Fruit fly (Drosophila melanogaster) whole organism, wandering third instar larva: ENCODE measurements around the gene CG7655.

ENCODE experiments used
- Abd-B ChIP-seq: fragments of >200 bp; optimal IDR thresholded peaks from 2 replicates; lab custom pipeline; 2017; ENCODE audit warnings: missing biosample characterization, missing genetic modification characterization
- CG32264 ChIP-seq: fragments of 200-800 bp; sonication (Bioruptor generic); optimal IDR thresholded peaks from 2 replicates; lab custom pipeline; 2016; ENCODE audit warnings: missing biosample characterization, missing genetic modification characterization
- CG9705 ChIP-seq: fragments of 200-800 bp; sonication (Bioruptor generic); optimal IDR thresholded peaks from 2 replicates; lab custom pipeline; 2018; ENCODE audit warnings: missing biosample characterization, mild to moderate bottlenecking, missing genetic modification characterization
- CrebA ChIP-seq: fragments of 200-800 bp; sonication (Bioruptor generic); optimal IDR thresholded peaks from 2 replicates; lab custom pipeline; 2016; ENCODE audit warnings: missing biosample characterization, mild to moderate bottlenecking, missing genetic modification characterization, borderline replicate concordance
- Dfd ChIP-seq: fragments of >200 bp; optimal IDR thresholded peaks from 2 replicates; lab custom pipeline; 2017; ENCODE audit warnings: missing biosample characterization, missing genetic modification characterization
- Dif ChIP-seq: fragments of 200-275, 200-300 bp; sonication (Bioruptor generic); optimal IDR thresholded peaks from 2 replicates; lab custom pipeline; 2018; ENCODE audit warnings: missing biosample characterization, missing genetic modification characterization; ENCODE audit not compliant: partially characterized antibody
- GATAd ChIP-seq: sonication (Bioruptor generic); optimal IDR thresholded peaks from 2 replicates; lab custom pipeline; 2016; ENCODE audit warnings: missing biosample characterization, missing genetic modification characterization
- HLH106 ChIP-seq: fragments of 200-800 bp; optimal IDR thresholded peaks from 3 replicates; lab custom pipeline; 2019; ENCODE audit warnings: missing biosample characterization, mild to moderate bottlenecking, missing genetic modification characterization, moderate library complexity
- Hnf4 ChIP-seq: fragments of 200-800 bp; sonication (Bioruptor generic); optimal IDR thresholded peaks from 2 replicates; lab custom pipeline; 2016; ENCODE audit warnings: missing biosample characterization, mild to moderate bottlenecking, missing genetic modification characterization
- Hr78 ChIP-seq: fragments of >200 bp; optimal IDR thresholded peaks from 2 replicates; lab custom pipeline; 2017; ENCODE audit warnings: missing biosample characterization, missing genetic modification characterization
- Hr83 ChIP-seq: fragments of 200-300 bp; sonication (Bioruptor generic); optimal IDR thresholded peaks from 2 replicates; lab custom pipeline; 2016; ENCODE audit warnings: missing biosample characterization, mild to moderate bottlenecking, missing genetic modification characterization, moderate library complexity; ENCODE audit not compliant: poor library complexity, severe bottlenecking
- Jra ChIP-seq: sonication (Bioruptor generic); optimal IDR thresholded peaks from 2 replicates; lab custom pipeline; 2016; ENCODE audit warnings: missing biosample characterization, missing genetic modification characterization
- Mio ChIP-seq: sonication (Bioruptor generic); optimal IDR thresholded peaks from 2 replicates; lab custom pipeline; 2016; ENCODE audit warnings: missing biosample characterization, missing genetic modification characterization
- Myc ChIP-seq: fragments of >200 bp; optimal IDR thresholded peaks from 2 replicates; lab custom pipeline; 2017
- N ChIP-seq: fragments of >200 bp; optimal IDR thresholded peaks from 2 replicates; lab custom pipeline; 2018; ENCODE audit warnings: missing biosample characterization, missing external identifiers, missing genetic modification characterization
- OdsH ChIP-seq: fragments of 200-800 bp; sonication (Bioruptor generic); optimal IDR thresholded peaks from 2 replicates; lab custom pipeline; 2016; ENCODE audit warnings: missing biosample characterization, mild to moderate bottlenecking, missing genetic modification characterization
- Rel ChIP-seq, 2 experiments: fragments of 200-800 bp; sonication (Bioruptor generic) in 1 of 2; optimal IDR thresholded peaks; 2 replicates in 1 of 2; 3 replicates in 1 of 2; lab custom pipeline; 2016 to 2019; ENCODE audit warnings: mild to moderate bottlenecking in 2 of 2, missing biosample characterization in 2 of 2, missing genetic modification characterization in 2 of 2, moderate library complexity in 1 of 2
- Sp1 ChIP-seq: fragments of 200-800 bp; sonication (Bioruptor generic); optimal IDR thresholded peaks from 3 replicates; lab custom pipeline; 2019; ENCODE audit warnings: missing biosample characterization, mild to moderate bottlenecking, missing genetic modification characterization, moderate library complexity
- Vsx2 ChIP-seq: fragments of 200-300, 225-300 bp; sonication (Bioruptor generic); optimal IDR thresholded peaks from 2 replicates; lab custom pipeline; 2018; ENCODE audit warnings: missing biosample characterization, missing genetic modification characterization; ENCODE audit not compliant: partially characterized antibody
- br ChIP-seq: fragments of 200-800 bp; sonication (Bioruptor generic); optimal IDR thresholded peaks from 2 replicates; lab custom pipeline; 2016; ENCODE audit warnings: missing biosample characterization, missing genetic modification characterization
- brk ChIP-seq: fragments of 200-800 bp; sonication (Bioruptor generic); optimal IDR thresholded peaks from 2 replicates; lab custom pipeline; 2016; ENCODE audit warnings: missing biosample characterization, mild to moderate bottlenecking, missing genetic modification characterization
- dl ChIP-seq, 2 experiments: fragments of 175-275, 200-275 bp in 1 of 2; fragments of 200-275 bp in 1 of 2; sonication (Bioruptor generic); optimal IDR thresholded peaks; lab custom pipeline; 2018; ENCODE audit warnings: mild to moderate bottlenecking in 2 of 2, missing biosample characterization in 2 of 2, missing genetic modification characterization in 2 of 2, moderate library complexity in 2 of 2; ENCODE audit not compliant: partially characterized antibody in 2 of 2, insufficient read depth in 1 of 2
- dmrt93B ChIP-seq: fragments of 200-800 bp; sonication (Bioruptor generic); optimal IDR thresholded peaks from 2 replicates; lab custom pipeline; 2018; ENCODE audit warnings: missing biosample characterization, mild to moderate bottlenecking, missing genetic modification characterization
- dsf ChIP-seq: sonication (Bioruptor generic); optimal IDR thresholded peaks from 2 replicates; lab custom pipeline; 2016; ENCODE audit warnings: missing biosample characterization, missing genetic modification characterization, borderline replicate concordance
- ey ChIP-seq: fragments of 200-800 bp; sonication (Bioruptor generic); optimal IDR thresholded peaks from 2 replicates; lab custom pipeline; 2016; ENCODE audit warnings: missing biosample characterization, missing genetic modification characterization
- foxo ChIP-seq, 2 experiments: fragments of 200-800 bp; sonication (Bioruptor generic); optimal IDR thresholded peaks; 2 replicates in 1 of 2; 3 replicates in 1 of 2; lab custom pipeline; 2016 to 2017; ENCODE audit warnings: missing biosample characterization in 2 of 2, missing genetic modification characterization in 2 of 2
- fru ChIP-seq: fragments of 200-800 bp; sonication (Bioruptor generic); optimal IDR thresholded peaks from 3 replicates; lab custom pipeline; 2016; ENCODE audit warnings: missing biosample characterization, mild to moderate bottlenecking, missing genetic modification characterization
- h ChIP-seq: fragments of 200-800 bp; sonication (Bioruptor generic); optimal IDR thresholded peaks from 3 replicates; lab custom pipeline; 2016; ENCODE audit warnings: missing biosample characterization, mild to moderate bottlenecking, missing genetic modification characterization
- jim ChIP-seq: fragments of 175-275, 200-325 bp; sonication (Bioruptor generic); optimal IDR thresholded peaks from 2 replicates; lab custom pipeline; 2016; ENCODE audit warnings: missing biosample characterization, mild to moderate bottlenecking, missing genetic modification characterization
- lola ChIP-seq: fragments of >200 bp; optimal IDR thresholded peaks from 2 replicates; lab custom pipeline; 2017; ENCODE audit warnings: missing biosample characterization, missing genetic modification characterization
- pan ChIP-seq: fragments of >200 bp; optimal IDR thresholded peaks from 2 replicates; lab custom pipeline; 2017
- psq ChIP-seq: fragments of 200-800 bp; sonication (Bioruptor generic); optimal IDR thresholded peaks from 3 replicates; lab custom pipeline; 2017; ENCODE audit warnings: missing biosample characterization, mild to moderate bottlenecking, missing genetic modification characterization, moderate library complexity
- rgr ChIP-seq: fragments of 200-800 bp; sonication (Bioruptor generic); optimal IDR thresholded peaks from 3 replicates; lab custom pipeline; 2016; ENCODE audit warnings: missing biosample characterization, mild to moderate bottlenecking, missing genetic modification characterization
- sage ChIP-seq: fragments of 200-800 bp; sonication (Bioruptor generic); optimal IDR thresholded peaks from 2 replicates; lab custom pipeline; 2016; ENCODE audit warnings: missing biosample characterization, mild to moderate bottlenecking, missing genetic modification characterization
- sv ChIP-seq: fragments of 200-800 bp; sonication (Bioruptor generic); optimal IDR thresholded peaks from 3 replicates; lab custom pipeline; 2016; ENCODE audit warnings: missing biosample characterization, missing genetic modification characterization
- tai ChIP-seq: sonication (Bioruptor generic); optimal IDR thresholded peaks from 2 replicates; lab custom pipeline; 2016; ENCODE audit warnings: missing biosample characterization, missing genetic modification characterization
- usp ChIP-seq: fragments of >200 bp; optimal IDR thresholded peaks from 2 replicates; lab custom pipeline; 2017; ENCODE audit warnings: missing biosample characterization, missing genetic modification characterization
- woc ChIP-seq: sonication (Bioruptor generic); optimal IDR thresholded peaks from 2 replicates; lab custom pipeline; 2016; ENCODE audit warnings: missing biosample characterization, mild to moderate bottlenecking, missing genetic modification characterization

CG7655 gene

dm6 chr3R:17670857-17671336 is 11.6 kb upstream of the CG7655 start, which contains the start of the genes CG7523 and Mps1 (continued):
- no peak for TF ChIP-seq dmrt93B
- no peak for TF ChIP-seq CG9705 (GFP tag; lab: Kevin White, UChicago)

- no peak for TF ChIP-seq Abd-B (GFP tag; lab: Kevin White, UChicago)
- TF ChIP-seq CG32264: no peak
- TF ChIP-seq N (GFP tag; lab: Kevin White, UChicago): no peak
- no peak for TF ChIP-seq Rel (GFP tag; optimal IDR thresholded peaks at IDR 0.05; lab: Kevin White, UChicago)
- TF ChIP-seq Rel (tag; optimal IDR thresholded peaks at IDR 0.05; lab: Kevin White, UChicago): peak; percentile 96
- no peak for TF ChIP-seq foxo (GFP tag; optimal IDR thresholded peaks at IDR 0.05; lab: Kevin White, UChicago)
These were observed 4.2 kb upstream of the CG7655 start for dm6 chr3R:17678138-17678873.

- TF ChIP-seq woc (peak; percentile 84), foxo (GFP tag; optimal IDR thresholded peaks at IDR 0.05; lab: Kevin White, UChicago) (peak; percentile 33 to 93), jim (no peak), tai (GFP tag; lab: Kevin White, UChicago) (peak; percentile 33), CG9705 (GFP tag; lab: Kevin White, UChicago) (peak; percentile 76), rgr (GFP tag; lab: Kevin White, UChicago) (peak; percentile 86), Myc (lab: Kevin White, UChicago) (no peak), GATAd (GFP tag; lab: Kevin White, UChicago) (no peak), Mio (GFP tag; lab: Kevin White, UChicago) (peak; percentile 8), brk (GFP tag; lab: Kevin White, UChicago) (peak; percentile 89), pan (lab: Kevin White, UChicago) (no peak), OdsH (GFP tag; lab: Kevin White, UChicago) (peak; percentile 89), Hr83 (GFP tag; lab: Kevin White, UChicago) (no peak), Vsx2 (no peak), Dif (GFP tag; lab: Kevin White, UChicago) (no peak), Dfd (no peak), lola (GFP tag; lab: Kevin White, UChicago) (no peak), Abd-B (GFP tag; lab: Kevin White, UChicago) (no peak), dl (GFP tag; optimal IDR thresholded peaks at IDR 0.05; lab: Kevin White, UChicago; ENCODE audit: insufficient read depth in 1 of 2, partially characterized antibody in 2 of 2) (no peak), h (GFP tag; lab: Kevin White, UChicago) (peak; percentile 90), Sp1 (GFP tag; lab: Kevin White, UChicago) (peak; percentile 95), sv (GFP tag; lab: Kevin White, UChicago) (no peak), fru (GFP tag; lab: Kevin White, UChicago) (peak; percentile 88), Jra (GFP tag; lab: Kevin White, UChicago) (peak; percentile 23), dmrt93B (peak; percentile 82), Rel (GFP tag; optimal IDR thresholded peaks at IDR 0.05; lab: Kevin White, UChicago) (peak; percentile 59), Rel (tag; optimal IDR thresholded peaks at IDR 0.05; lab: Kevin White, UChicago) (peak; percentile 66), usp (GFP tag; lab: Kevin White, UChicago) (peak; percentile 33), HLH106 (tag; lab: Kevin White, UChicago) (peak; percentile 92), CG32264 (peak; percentile 48), Hnf4 (GFP tag; lab: Kevin White, UChicago) (peak; percentile 80), dsf (GFP tag; lab: Kevin White, UChicago) (peak; percentile 67), br (peak; percentile 86), N (GFP tag; lab: Kevin White, UChicago) (no peak), CrebA (no peak), sage (GFP tag; lab: Kevin White, UChicago) (peak; percentile 85), psq (GFP tag; lab: Kevin White, UChicago) (peak; percentile 87), ey (GFP tag; lab: Kevin White, UChicago) (peak; percentile 88), Hr78 (GFP tag; lab: Kevin White, UChicago) (no peak)
These were observed 3.0 kb upstream of the CG7655 start for dm6 chr3R:17679368-17679997.
